Fruit fly (Drosophila melanogaster) whole organism: Measurements from ENCODE around the gene eloF.

ENCODE experiments used
- CG8478 ChIP-seq: fragments of >200 bp; optimal IDR thresholded peaks from 2 replicates; lab custom pipeline; 2018; ENCODE audit warnings: inconsistent platforms
- pan ChIP-seq: fragments of >200 bp; optimal IDR thresholded peaks from 2 replicates; lab custom pipeline; 2017

DNA sequence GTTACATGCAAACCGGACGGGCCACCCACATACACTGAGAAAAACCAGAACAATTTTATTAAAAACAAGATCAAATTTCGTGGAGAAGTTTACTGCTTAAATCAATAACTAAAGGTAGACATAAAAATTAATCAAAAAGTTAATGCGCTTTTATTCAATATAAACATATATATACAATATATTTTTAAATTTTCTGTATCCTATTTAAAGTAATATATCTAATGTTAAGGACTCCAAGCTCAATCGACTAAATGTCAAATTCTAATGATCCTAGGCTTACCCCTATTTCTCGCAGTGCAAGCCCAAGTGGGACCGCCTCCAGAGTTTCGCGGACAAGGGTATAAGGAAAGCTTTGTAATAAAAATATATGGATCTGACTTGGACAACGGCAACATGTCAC is 43.8 kb downstream of the eloF start:
- no peak for TF ChIP-seq pan (lab: Kevin White, UChicago)
- TF ChIP-seq CG8478 = no peak
